Fruit fly (Drosophila melanogaster) whole organism, embryonic: ENCODE data around the gene Sclp.
A peak's percentile ranks its signal among the peaks of the same experiment; 100 is the strongest.

ENCODE experiments used
- ATbp ChIP-seq: fragments of 200-800 bp; sonication (Bioruptor generic); optimal IDR thresholded peaks from 2 replicates; lab custom pipeline; 2017; ENCODE audit warnings: missing biosample characterization, mild to moderate bottlenecking, missing genetic modification characterization, missing genetic modification reagents
- Abd-B ChIP-seq: fragments of 200-800 bp; sonication (Bioruptor generic); optimal IDR thresholded peaks from 2 replicates; lab custom pipeline; 2018; ENCODE audit warnings: missing biosample characterization, mild to moderate bottlenecking, missing genetic modification characterization, moderate library complexity
- Ada2b ChIP-seq: fragments of 200-800 bp; sonication (Bioruptor generic); IDR thresholded peaks from 2 replicates; pipeline ENCODE4 v1.3.6; 2022; ENCODE audit warnings: missing biosample characterization, missing genetic modification characterization
- Adf1 ChIP-seq: fragments of 200-800 bp; sonication (Bioruptor generic); IDR thresholded peaks from 2 replicates; pipeline ENCODE4 v1.3.6; 2022; ENCODE audit warnings: missing biosample characterization, missing genetic modification characterization
- CG10321 ChIP-seq: fragments of 200-800 bp; sonication (Bioruptor generic); IDR thresholded peaks from 2 replicates; pipeline ENCODE4 v1.3.6; 2022; ENCODE audit warnings: missing biosample characterization, missing genetic modification characterization
- CG10979 ChIP-seq: fragments of 200-800 bp; sonication (Bioruptor generic); optimal IDR thresholded peaks from 2 replicates; lab custom pipeline; 2018; ENCODE audit warnings: missing biosample characterization, mild to moderate bottlenecking, missing genetic modification characterization, moderate library complexity
- CG12104 ChIP-seq: fragments of 200-800 bp; sonication (Bioruptor generic); optimal IDR thresholded peaks from 3 replicates; lab custom pipeline; 2016; ENCODE audit warnings: missing biosample characterization, missing genetic modification characterization
- CG15479 ChIP-seq: fragments of 200-800 bp; sonication (Bioruptor generic); optimal IDR thresholded peaks from 3 replicates; lab custom pipeline; 2019; ENCODE audit warnings: missing biosample characterization, mild to moderate bottlenecking, missing genetic modification characterization, moderate library complexity
- CG16863 ChIP-seq: fragments of 200-800 bp; sonication (Bioruptor generic); optimal IDR thresholded peaks from 3 replicates; lab custom pipeline; 2016; ENCODE audit warnings: missing biosample characterization, missing genetic modification characterization
- CG1832 ChIP-seq: fragments of 200-800 bp; sonication (Bioruptor generic); optimal IDR thresholded peaks from 2 replicates; lab custom pipeline; 2017; ENCODE audit warnings: missing biosample characterization, mild to moderate bottlenecking, missing genetic modification characterization, inconsistent platforms
- CG18764 ChIP-seq: fragments of 200-800 bp; sonication (Bioruptor generic); optimal IDR thresholded peaks from 3 replicates; lab custom pipeline; 2016; ENCODE audit warnings: missing biosample characterization, missing genetic modification characterization
- CG2889 ChIP-seq: fragments of 200-800 bp; sonication (Bioruptor generic); IDR thresholded peaks from 3 replicates; pipeline ENCODE4 v1.3.6; 2022; ENCODE audit warnings: missing biosample characterization, missing genetic modification characterization
- CG31388 ChIP-seq: fragments of 200-800 bp; sonication (Bioruptor generic); optimal IDR thresholded peaks from 2 replicates; lab custom pipeline; 2016; ENCODE audit warnings: missing biosample characterization, missing genetic modification characterization
- CG31441 ChIP-seq: fragments of 200-800 bp; sonication (Bioruptor generic); IDR thresholded peaks from 2 replicates; pipeline ENCODE4 v1.3.6; 2022; ENCODE audit warnings: missing biosample characterization, missing genetic modification characterization
- CG3281 ChIP-seq: fragments of 200-800 bp; sonication (Bioruptor generic); optimal IDR thresholded peaks from 3 replicates; lab custom pipeline; 2017; ENCODE audit warnings: missing biosample characterization, mild to moderate bottlenecking, missing genetic modification characterization
- CG3995 ChIP-seq: fragments of 200-800 bp; sonication (Bioruptor generic); optimal IDR thresholded peaks from 3 replicates; lab custom pipeline; 2016; ENCODE audit warnings: missing biosample characterization, missing genetic modification characterization
- CG43689 ChIP-seq: fragments of 200-800 bp; sonication (Bioruptor generic); IDR thresholded peaks from 2 replicates; pipeline ENCODE4 v1.3.6; 2022; ENCODE audit warnings: missing biosample characterization, missing genetic modification characterization
- CG4707 ChIP-seq: fragments of 200-800 bp; sonication (Bioruptor generic); optimal IDR thresholded peaks from 2 replicates; lab custom pipeline; 2018; ENCODE audit warnings: missing biosample characterization, mild to moderate bottlenecking, missing genetic modification characterization, moderate library complexity
- CG6654 ChIP-seq: fragments of 200-800 bp; sonication (Bioruptor generic); optimal IDR thresholded peaks from 2 replicates; lab custom pipeline; 2017; ENCODE audit warnings: missing biosample characterization, mild to moderate bottlenecking, missing genetic modification characterization
- CG6689 ChIP-seq: fragments of 200-800 bp; sonication (Bioruptor generic); IDR thresholded peaks from 2 replicates; pipeline ENCODE4 v1.3.6; 2022; ENCODE audit warnings: missing biosample characterization, missing genetic modification characterization
- CG6791 ChIP-seq: fragments of 200-800 bp; sonication (Bioruptor generic); IDR thresholded peaks from 3 replicates; pipeline ENCODE4 v1.3.6; 2022; ENCODE audit warnings: missing biosample characterization, missing genetic modification characterization; ENCODE audit not compliant: partially characterized antibody
- CG7372 ChIP-seq: fragments of 200-800 bp; sonication (Bioruptor generic); IDR thresholded peaks from 2 replicates; pipeline ENCODE4 v1.3.6; 2022; ENCODE audit warnings: missing biosample characterization, missing genetic modification characterization
- D ChIP-seq, 2 experiments: fragments of 200-800 bp in 1 of 2; fragments of >200 bp in 1 of 2; sonication (Bioruptor generic) in 1 of 2; optimal IDR thresholded peaks; 2 replicates in 1 of 2; 3 replicates in 1 of 2; lab custom pipeline; 2017; ENCODE audit warnings: mild to moderate bottlenecking in 1 of 2, missing biosample characterization in 1 of 2, missing genetic modification characterization in 1 of 2, missing genetic modification reagents in 1 of 2
- Dek ChIP-seq: fragments of 200-800 bp; sonication (Bioruptor generic); optimal IDR thresholded peaks from 3 replicates; lab custom pipeline; 2019; ENCODE audit warnings: missing biosample characterization, mild to moderate bottlenecking, missing genetic modification characterization, moderate library complexity
- Dref ChIP-seq: fragments of 200-800 bp; sonication (Bioruptor generic); IDR thresholded peaks from 2 replicates; pipeline ENCODE4 v1.3.6; 2022; ENCODE audit warnings: missing biosample characterization, missing genetic modification characterization
- Drgx ChIP-seq: fragments of 200-800 bp; sonication (Bioruptor generic); IDR thresholded peaks from 2 replicates; pipeline ENCODE4 v1.3.6; 2022; ENCODE audit warnings: missing biosample characterization, missing genetic modification characterization
- HLH54F ChIP-seq: fragments of 200-800 bp; sonication (Bioruptor generic); optimal IDR thresholded peaks from 3 replicates; lab custom pipeline; 2016; ENCODE audit warnings: missing biosample characterization, missing genetic modification characterization
- Hmr ChIP-seq: fragments of 200-800 bp; sonication (Bioruptor generic); optimal IDR thresholded peaks from 3 replicates; lab custom pipeline; 2017; ENCODE audit warnings: mild to moderate bottlenecking, missing biosample characterization, missing genetic modification reagents, missing genetic modification characterization
- Hr3 ChIP-seq: fragments of 200-800 bp; sonication (Bioruptor generic); optimal IDR thresholded peaks from 3 replicates; lab custom pipeline; 2016; ENCODE audit warnings: missing biosample characterization, missing genetic modification characterization
- Neu2 ChIP-seq: fragments of 200-800 bp; sonication (Bioruptor generic); optimal IDR thresholded peaks from 3 replicates; lab custom pipeline; 2016; ENCODE audit warnings: missing biosample characterization, missing genetic modification characterization, borderline replicate concordance
- Optix ChIP-seq: fragments of 200-800 bp; sonication (Bioruptor generic); IDR thresholded peaks from 3 replicates; pipeline ENCODE4 v1.3.6; 2022; ENCODE audit warnings: missing biosample characterization, missing genetic modification characterization
- Sin3A ChIP-seq: fragments of >200 bp; optimal IDR thresholded peaks from 2 replicates; lab custom pipeline; 2018
- Xbp1 ChIP-seq: fragments of 200-800 bp; sonication (Bioruptor generic); optimal IDR thresholded peaks from 3 replicates; lab custom pipeline; 2016; ENCODE audit warnings: missing biosample characterization, mild to moderate bottlenecking, missing genetic modification characterization
- abd-A ChIP-seq: fragments of 200-800 bp; sonication (Bioruptor generic); optimal IDR thresholded peaks from 3 replicates; lab custom pipeline; 2019; ENCODE audit warnings: missing biosample characterization, mild to moderate bottlenecking, missing genetic modification characterization, moderate library complexity
- aop ChIP-seq: fragments of 200-800 bp; sonication (Bioruptor generic); IDR thresholded peaks from 2 replicates; pipeline ENCODE4 v1.3.6; 2022; ENCODE audit warnings: missing biosample characterization, missing genetic modification characterization
- ato ChIP-seq: fragments of 200-800 bp; sonication (Bioruptor generic); IDR thresholded peaks from 2 replicates; pipeline ENCODE4 v1.3.6; 2022; ENCODE audit warnings: missing biosample characterization, missing genetic modification characterization; ENCODE audit not compliant: partially characterized antibody
- chinmo ChIP-seq: fragments of 200-800 bp; sonication (Bioruptor generic); IDR thresholded peaks from 4 replicates; pipeline ENCODE4 v1.3.6; 2022; ENCODE audit warnings: missing biosample characterization, missing genetic modification characterization; ENCODE audit not compliant: partially characterized antibody
- ci ChIP-seq: fragments of 200-800 bp; sonication (Bioruptor generic); IDR thresholded peaks from 3 replicates; pipeline ENCODE4 v1.3.6; 2022; ENCODE audit warnings: missing biosample characterization, missing genetic modification characterization
- disco-r ChIP-seq: fragments of 200-800 bp; sonication (Bioruptor generic); optimal IDR thresholded peaks from 2 replicates; lab custom pipeline; 2016; ENCODE audit warnings: missing biosample characterization, missing genetic modification characterization
- inv ChIP-seq: fragments of 200-800 bp; sonication (Bioruptor generic); IDR thresholded peaks from 2 replicates; pipeline ENCODE4 v1.3.6; 2022; ENCODE audit warnings: missing biosample characterization, missing genetic modification characterization; ENCODE audit not compliant: partially characterized antibody
- lilli ChIP-seq: fragments of 200-800 bp; sonication (Bioruptor generic); optimal IDR thresholded peaks from 3 replicates; lab custom pipeline; 2016; ENCODE audit warnings: missing biosample characterization, missing genetic modification characterization
- nerfin-2 ChIP-seq: fragments of 200-800 bp; sonication (Bioruptor generic); IDR thresholded peaks from 2 replicates; pipeline ENCODE4 v1.3.6; 2022; ENCODE audit warnings: missing biosample characterization, missing genetic modification characterization; ENCODE audit not compliant: partially characterized antibody
- nom ChIP-seq: fragments of 200-800 bp; sonication (Bioruptor generic); optimal IDR thresholded peaks from 2 replicates; lab custom pipeline; 2017; ENCODE audit warnings: missing biosample characterization, missing genetic modification characterization, mild to moderate bottlenecking, moderate library complexity, missing genetic modification reagents
- oc ChIP-seq: fragments of 200-800 bp; sonication (Bioruptor generic); optimal IDR thresholded peaks from 2 replicates; lab custom pipeline; 2018; ENCODE audit warnings: missing biosample characterization, mild to moderate bottlenecking, missing genetic modification characterization, moderate library complexity
- onecut ChIP-seq: fragments of 200-800 bp; sonication (Bioruptor generic); IDR thresholded peaks from 2 replicates; pipeline ENCODE4 v1.3.6; 2022; ENCODE audit warnings: missing biosample characterization, missing genetic modification characterization
- slou ChIP-seq: fragments of 200-800 bp; sonication (Bioruptor generic); optimal IDR thresholded peaks from 3 replicates; lab custom pipeline; 2016; ENCODE audit warnings: missing biosample characterization, missing genetic modification characterization
- ssp ChIP-seq: fragments of 200-800 bp; sonication (Bioruptor generic); IDR thresholded peaks from 2 replicates; pipeline ENCODE4 v1.3.6; 2022; ENCODE audit warnings: missing biosample characterization, missing genetic modification characterization
- tna ChIP-seq: fragments of 200-800 bp; sonication (Bioruptor generic); IDR thresholded peaks from 2 replicates; pipeline ENCODE4 v1.3.6; 2022; ENCODE audit warnings: missing biosample characterization, missing genetic modification characterization; ENCODE audit not compliant: partially characterized antibody
- twi ChIP-seq: fragments of 200-800 bp; optimal IDR thresholded peaks from 2 replicates; lab custom pipeline; 2019; ENCODE audit warnings: missing biosample characterization, mild to moderate bottlenecking, missing genetic modification characterization, moderate library complexity
- unc-4 ChIP-seq: fragments of 200-800 bp; sonication (Bioruptor generic); IDR thresholded peaks from 2 replicates; pipeline ENCODE4 v1.3.6; 2022; ENCODE audit warnings: missing biosample characterization, missing genetic modification characterization; ENCODE audit not compliant: partially characterized antibody
- vnd ChIP-seq: fragments of 200-800 bp; sonication (Bioruptor generic); IDR thresholded peaks from 3 replicates; pipeline ENCODE4 v1.3.6; 2022; ENCODE audit warnings: missing biosample characterization, missing genetic modification characterization; ENCODE audit not compliant: partially characterized antibody

Gene Sclp

dm6 chrX:11905144-11905543 lies 19.3 kb downstream of the Sclp start, which contains the start of gene Upf1 (continued):
- TF ChIP-seq inv (GFP tag; lab: Robert Waterston, UW) (peak; percentile 92), ATbp (GFP tag; lab: Kevin White, UChicago) (no peak), CG6689 (no peak), vnd (GFP tag; lab: Robert Waterston, UW) (peak; percentile 87), CG3995 (peak; percentile 96), unc-4 (GFP tag; lab: Robert Waterston, UW) (peak; percentile 85), aop (GFP tag; lab: Robert Waterston, UW) (no peak), onecut (GFP tag; lab: Robert Waterston, UW) (no peak), Hr3 (GFP tag; lab: Kevin White, UChicago) (peak; percentile 3), CG43689 (GFP tag; lab: Robert Waterston, UW) (no peak), twi (no peak), Optix (GFP tag; lab: Robert Waterston, UW) (no peak), D (optimal IDR thresholded peaks at IDR 0.05; lab: Kevin White, UChicago) (no peak), D (GFP tag; optimal IDR thresholded peaks at IDR 0.05; lab: Kevin White, UChicago) (no peak), Abd-B (peak; percentile 8), CG6654 (GFP tag; lab: Kevin White, UChicago) (no peak), CG16863 (GFP tag; lab: Kevin White, UChicago) (no peak), CG3281 (GFP tag; lab: Kevin White, UChicago) (no peak), ato (GFP tag; lab: Robert Waterston, UW) (peak; percentile 77), CG12104 (GFP tag; lab: Kevin White, UChicago) (no peak), oc (tag; lab: Kevin White, UChicago) (no peak), tna (GFP tag; lab: Robert Waterston, UW) (peak; percentile 74), HLH54F (GFP tag; lab: Kevin White, UChicago) (no peak), CG1832 (GFP tag; lab: Kevin White, UChicago) (no peak), ci (GFP tag; lab: Robert Waterston, UW) (no peak), ssp (GFP tag; lab: Robert Waterston, UW) (0 out of 2 replicates have a peak, but pooled peaks have one; percentile 8), CG4707 (no peak), CG6791 (GFP tag; lab: Robert Waterston, UW) (peak; percentile 95), Adf1 (GFP tag; lab: Robert Waterston, UW) (no peak), CG2889 (GFP tag; lab: Robert Waterston, UW) (no peak), nom (GFP tag; lab: Kevin White, UChicago) (no peak), CG31388 (GFP tag; lab: Kevin White, UChicago) (no peak), disco-r (GFP tag; lab: Kevin White, UChicago) (no peak), Sin3A (lab: Kevin White, UChicago) (peak; percentile 12), Dek (tag; lab: Kevin White, UChicago) (no peak), CG7372 (GFP tag; lab: Robert Waterston, UW) (no peak), CG31441 (GFP tag; lab: Robert Waterston, UW) (no peak), slou (GFP tag; lab: Kevin White, UChicago) (no peak), CG10979 (tag; lab: Kevin White, UChicago) (no peak), Ada2b (no peak), Dref (GFP tag; lab: Robert Waterston, UW) (peak; percentile 81), nerfin-2 (GFP tag; lab: Robert Waterston, UW) (peak; percentile 83), Xbp1 (GFP tag; lab: Kevin White, UChicago) (peak; percentile 29), chinmo (GFP tag; lab: Robert Waterston, UW) (peak; percentile 91; the same call in 3 of the 4 replicates), CG10321 (GFP tag; lab: Robert Waterston, UW) (no peak), abd-A (tag; lab: Kevin White, UChicago) (no peak), Drgx (GFP tag; lab: Robert Waterston, UW) (no peak), lilli (GFP tag; lab: Kevin White, UChicago) (no peak), Neu2 (GFP tag; lab: Kevin White, UChicago) (no peak), CG15479 (GFP tag; lab: Kevin White, UChicago) (no peak), CG18764 (GFP tag; lab: Kevin White, UChicago) (no peak), Hmr (GFP tag; lab: Kevin White, UChicago) (no peak)
